Fruit fly (Drosophila melanogaster): ENCODE results near the gene BORCS6.

BORCS6 gene

dm6 chr3L:545512-546161, 5.0 kb downstream of the BORCS6 start (continued):
- peak; percentile 94 for TF ChIP-seq dsx (GFP tag; optimal IDR thresholded peaks at IDR 0.05; ENCODE audit: poor library complexity, severe bottlenecking)
- peak; percentile 64 for TF ChIP-seq CG6276 (GFP tag; optimal IDR thresholded peaks at IDR 0.05)
- TF ChIP-seq fd85E (GFP tag; optimal IDR thresholded peaks at IDR 0.05), result peak; percentile 47
- peak; percentile 66 for TF ChIP-seq CG8319 (GFP tag; optimal IDR thresholded peaks at IDR 0.05)
- peak; percentile 72 for TF ChIP-seq CG15336 (GFP tag; IDR thresholded peaks at IDR 0.05)
- TF ChIP-seq vri (GFP tag; optimal IDR thresholded peaks at IDR 0.05), result peak; percentile 81
- TF ChIP-seq CG8632 (GFP tag; optimal IDR thresholded peaks at IDR 0.05), result peak; percentile 82
- peak; percentile 91 for TF ChIP-seq Sox14 (GFP tag; optimal IDR thresholded peaks at IDR 0.05)
- TF ChIP-seq CG31627 (GFP tag; optimal IDR thresholded peaks at IDR 0.05), result peak; percentile 93
- TF ChIP-seq cyc (GFP tag; optimal IDR thresholded peaks at IDR 0.05), result peak; percentile 93
- peak; percentile 70 for TF ChIP-seq fd59A (GFP tag; optimal IDR thresholded peaks at IDR 0.05)
- peak; percentile 88 for TF ChIP-seq OdsH (GFP tag; optimal IDR thresholded peaks at IDR 0.05)
- peak; percentile 84 for TF ChIP-seq achi (GFP tag; optimal IDR thresholded peaks at IDR 0.05)
- TF ChIP-seq Gug (GFP tag; IDR thresholded peaks at IDR 0.05), result peak; percentile 55
- TF ChIP-seq Smox (GFP tag; optimal IDR thresholded peaks at IDR 0.05), result peak; percentile 92
- TF ChIP-seq CG11294 (GFP tag; IDR thresholded peaks at IDR 0.05), result peak; percentile 83
- TF ChIP-seq Eip75B (GFP tag; optimal IDR thresholded peaks at IDR 0.05), result peak; percentile 85
- peak; percentile 93 for TF ChIP-seq Met (GFP tag; optimal IDR thresholded peaks at IDR 0.05)
- TF ChIP-seq net (GFP tag; optimal IDR thresholded peaks at IDR 0.05), result peak; percentile 80
- peak; percentile 93 for TF ChIP-seq topi (GFP tag; optimal IDR thresholded peaks at IDR 0.05)
- TF ChIP-seq eg (GFP tag; IDR thresholded peaks at IDR 0.05), result peak; percentile 82
- TF ChIP-seq CG3919 (GFP tag; optimal IDR thresholded peaks at IDR 0.05), result peak; percentile 87
- peak; percentile 95 for TF ChIP-seq Hr39 (GFP tag; optimal IDR thresholded peaks at IDR 0.05)

dm6 chr3L:546819-547441, 6.3 kb downstream of the BORCS6 start:
- TF ChIP-seq acj6 (GFP tag; optimal IDR thresholded peaks at IDR 0.05) (peak; percentile 6), CG8319 (GFP tag; optimal IDR thresholded peaks at IDR 0.05) (no peak), CG4318 (GFP tag; optimal IDR thresholded peaks at IDR 0.05) (no peak), CG1621 (tag; optimal IDR thresholded peaks at IDR 0.05) (no peak), CG6792 (GFP tag; optimal IDR thresholded peaks at IDR 0.05) (no peak), topi (GFP tag; optimal IDR thresholded peaks at IDR 0.05) (peak; percentile 46), Met (GFP tag; optimal IDR thresholded peaks at IDR 0.05) (no peak), cyc (GFP tag; optimal IDR thresholded peaks at IDR 0.05) (peak; percentile 50), Lpt (GFP tag; optimal IDR thresholded peaks at IDR 0.05) (no peak), spab (GFP tag; optimal IDR thresholded peaks at IDR 0.05) (no peak), achi (GFP tag; optimal IDR thresholded peaks at IDR 0.05) (no peak), CG31627 (GFP tag; optimal IDR thresholded peaks at IDR 0.05) (peak; percentile 65), CG3032 (tag; optimal IDR thresholded peaks at IDR 0.05) (no peak), CG32006 (GFP tag; optimal IDR thresholded peaks at IDR 0.05) (no peak), ss (GFP tag; optimal IDR thresholded peaks at IDR 0.05) (no peak), fd85E (GFP tag; optimal IDR thresholded peaks at IDR 0.05) (no peak), pdm3 (GFP tag; optimal IDR thresholded peaks at IDR 0.05) (peak; percentile 44), Ets21C (GFP tag; optimal IDR thresholded peaks at IDR 0.05) (peak; percentile 23), fd59A (GFP tag; optimal IDR thresholded peaks at IDR 0.05) (no peak), vri (GFP tag; optimal IDR thresholded peaks at IDR 0.05) (peak; percentile 24), Ets96B (tag; optimal IDR thresholded peaks at IDR 0.05) (no peak), CG3919 (GFP tag; optimal IDR thresholded peaks at IDR 0.05) (no peak), CG6854 (GFP tag; optimal IDR thresholded peaks at IDR 0.05) (no peak), net (GFP tag; optimal IDR thresholded peaks at IDR 0.05) (no peak), CG10631 (GFP tag; optimal IDR thresholded peaks at IDR 0.05) (no peak), esn (GFP tag; optimal IDR thresholded peaks at IDR 0.05) (peak; percentile 59), Sox15 (GFP tag; optimal IDR thresholded peaks at IDR 0.05) (no peak), Hr38 (GFP tag; optimal IDR thresholded peaks at IDR 0.05) (no peak), salr (GFP tag; optimal IDR thresholded peaks at IDR 0.05) (no peak), Hr4 (GFP tag; optimal IDR thresholded peaks at IDR 0.05) (peak; percentile 18), CG15336 (GFP tag; IDR thresholded peaks at IDR 0.05) (peak; percentile 37; the same call in 1 of the 2 replicates), Gug (GFP tag; IDR thresholded peaks at IDR 0.05) (peak; percentile 12; the same call in 1 of the 2 replicates), CG7368 (GFP tag; optimal IDR thresholded peaks at IDR 0.05) (no peak), lz (GFP tag; optimal IDR thresholded peaks at IDR 0.05) (peak; percentile 31), Eip75B (GFP tag; optimal IDR thresholded peaks at IDR 0.05) (no peak), svp (GFP tag) (peak; percentile 58), CG6163 (GFP tag; IDR thresholded peaks at IDR 0.05) (peak; percentile 54), Hr39 (GFP tag; optimal IDR thresholded peaks at IDR 0.05) (peak; percentile 64)
